Fruit fly (Drosophila melanogaster) whole organism, adult: ENCODE results near the gene CG9777.

Experiments used
- CG11617 ChIP-seq: fragments of 200-800 bp; sonication (Bioruptor generic); optimal IDR thresholded peaks from 2 replicates; lab custom pipeline; 2017; ENCODE audit warnings: mild to moderate bottlenecking, missing biosample characterization, missing genetic modification reagents, missing genetic modification characterization
- CG12768 ChIP-seq: fragments of 200-800 bp; sonication (Bioruptor generic); optimal IDR thresholded peaks from 2 replicates; lab custom pipeline; 2017; ENCODE audit warnings: missing biosample characterization, missing genetic modification characterization, mild to moderate bottlenecking, moderate library complexity, missing genetic modification reagents
- CG14711 ChIP-seq: fragments of 200-800 bp; sonication (Bioruptor generic); optimal IDR thresholded peaks from 2 replicates; lab custom pipeline; 2018; ENCODE audit warnings: missing biosample characterization, mild to moderate bottlenecking, missing genetic modification characterization, moderate library complexity
- CG1620 ChIP-seq: fragments of 200-800 bp; sonication (Bioruptor generic); optimal IDR thresholded peaks from 2 replicates; lab custom pipeline; 2016; ENCODE audit warnings: missing biosample characterization, missing genetic modification characterization
- CG33017 ChIP-seq: fragments of 200-800 bp; sonication (Bioruptor generic); optimal IDR thresholded peaks from 2 replicates; lab custom pipeline; 2018; ENCODE audit warnings: missing biosample characterization, mild to moderate bottlenecking, missing genetic modification characterization, moderate library complexity
- CG5204 ChIP-seq: fragments of 200-800 bp; sonication (Bioruptor generic); optimal IDR thresholded peaks from 2 replicates; lab custom pipeline; 2016; ENCODE audit warnings: missing biosample characterization, missing genetic modification characterization
- CG7045 ChIP-seq: fragments of 200-800 bp; sonication (Bioruptor generic); optimal IDR thresholded peaks from 2 replicates; lab custom pipeline; 2017; ENCODE audit warnings: missing biosample characterization, mild to moderate bottlenecking, missing genetic modification characterization
- CG7101 ChIP-seq: fragments of 200-800 bp; sonication (Bioruptor generic); optimal IDR thresholded peaks from 2 replicates; lab custom pipeline; 2018; ENCODE audit warnings: missing biosample characterization, mild to moderate bottlenecking, missing genetic modification characterization, moderate library complexity
- Clk ChIP-seq: fragments of 200-800 bp; sonication (Bioruptor generic); optimal IDR thresholded peaks from 2 replicates; lab custom pipeline; 2017; ENCODE audit warnings: missing biosample characterization, missing genetic modification characterization
- Crg-1 ChIP-seq: fragments of 200-800 bp; sonication (Bioruptor generic); optimal IDR thresholded peaks from 2 replicates; lab custom pipeline; 2016; ENCODE audit warnings: missing biosample characterization, missing genetic modification characterization
- Hr96 ChIP-seq: fragments of 200-800 bp; sonication (Bioruptor generic); optimal IDR thresholded peaks from 2 replicates; lab custom pipeline; 2016; ENCODE audit warnings: missing biosample characterization, missing genetic modification characterization
- Mnt ChIP-seq: fragments of 200-800 bp; sonication (Bioruptor generic); optimal IDR thresholded peaks from 2 replicates; lab custom pipeline; 2016; ENCODE audit warnings: missing biosample characterization, mild to moderate bottlenecking, missing genetic modification characterization
- bab1 ChIP-seq: fragments of 200-800 bp; sonication (Bioruptor generic); optimal IDR thresholded peaks from 3 replicates; lab custom pipeline; 2019; ENCODE audit warnings: missing biosample characterization, mild to moderate bottlenecking, missing genetic modification characterization, moderate library complexity
- cic ChIP-seq: fragments of 200-800 bp; sonication (Bioruptor generic); optimal IDR thresholded peaks from 2 replicates; lab custom pipeline; 2017; ENCODE audit warnings: missing biosample characterization, mild to moderate bottlenecking, missing genetic modification characterization, moderate library complexity
- cnc ChIP-seq, 2 experiments: fragments of >200 bp; optimal IDR thresholded peaks; 2 replicates each; lab custom pipeline; 2017
- kay ChIP-seq: fragments of 200-800 bp; sonication (Bioruptor generic); peaks from one replicate; lab custom pipeline; 2016; ENCODE audit warnings: missing biosample characterization, missing genetic modification characterization, borderline replicate concordance
- ovo ChIP-seq: fragments of 200-800 bp; sonication (Bioruptor generic); optimal IDR thresholded peaks from 2 replicates; lab custom pipeline; 2016; ENCODE audit warnings: missing biosample characterization, missing genetic modification characterization
- pad ChIP-seq: fragments of 200-800 bp; sonication (Bioruptor generic); optimal IDR thresholded peaks from 3 replicates; lab custom pipeline; 2017; ENCODE audit warnings: missing biosample characterization, missing genetic modification characterization, mild to moderate bottlenecking, moderate library complexity, missing genetic modification reagents
- tj ChIP-seq: fragments of 200-800 bp; sonication (Bioruptor generic); optimal IDR thresholded peaks from 3 replicates; lab custom pipeline; 2017; ENCODE audit warnings: missing biosample characterization, mild to moderate bottlenecking, missing genetic modification characterization, moderate library complexity
- toe ChIP-seq: fragments of 200-800 bp; sonication (Bioruptor generic); optimal IDR thresholded peaks from 2 replicates; lab custom pipeline; 2016; ENCODE audit warnings: missing biosample characterization, missing genetic modification characterization

The CG9777 gene

DNA sequence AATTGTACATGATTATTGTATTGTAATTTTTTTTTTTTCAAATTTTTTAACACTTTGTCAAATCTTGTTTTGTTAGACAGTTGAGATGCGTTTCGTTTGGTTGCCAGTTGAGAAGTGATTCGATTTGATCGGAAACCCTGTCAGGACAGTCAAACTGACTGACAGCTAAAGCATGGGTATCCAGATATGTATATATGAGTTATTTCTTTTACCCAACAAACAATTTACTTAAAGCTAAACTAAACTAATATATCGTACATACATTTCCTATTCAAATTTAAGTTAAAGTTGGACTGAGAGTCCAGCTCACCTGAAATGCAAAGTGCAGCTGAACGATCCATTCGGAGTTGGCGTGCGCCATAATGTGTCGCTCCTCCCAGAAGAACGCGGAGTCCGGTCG, at the start of gene CG9777:
Gene CG9777, minus strand, starts transcription at position 101 of the 400 bp plus-strand sequence.
- TF ChIP-seq cnc (optimal IDR thresholded peaks at IDR 0.05; lab: Kevin White, UChicago): no peak
- TF ChIP-seq CG14711: no peak
- no peak for TF ChIP-seq tj (GFP tag; lab: Kevin White, UChicago)
- TF ChIP-seq CG5204: no peak
- no peak for TF ChIP-seq Mnt
- TF ChIP-seq CG1620 (GFP tag; lab: Kevin White, UChicago): no peak
- TF ChIP-seq CG11617: no peak
- no peak for TF ChIP-seq pad
- TF ChIP-seq CG12768 (GFP tag; lab: Kevin White, UChicago): no peak
- no peak for TF ChIP-seq Crg-1 (GFP tag; lab: Kevin White, UChicago)
- TF ChIP-seq bab1 (GFP tag; lab: Kevin White, UChicago): no peak
- TF ChIP-seq CG7045 (GFP tag; lab: Kevin White, UChicago): no peak
- no peak for TF ChIP-seq Hr96 (GFP tag; lab: Kevin White, UChicago)
- no peak for TF ChIP-seq CG33017 (tag; lab: Kevin White, UChicago)
- no peak for TF ChIP-seq toe (GFP tag; lab: Kevin White, UChicago)

DNA sequence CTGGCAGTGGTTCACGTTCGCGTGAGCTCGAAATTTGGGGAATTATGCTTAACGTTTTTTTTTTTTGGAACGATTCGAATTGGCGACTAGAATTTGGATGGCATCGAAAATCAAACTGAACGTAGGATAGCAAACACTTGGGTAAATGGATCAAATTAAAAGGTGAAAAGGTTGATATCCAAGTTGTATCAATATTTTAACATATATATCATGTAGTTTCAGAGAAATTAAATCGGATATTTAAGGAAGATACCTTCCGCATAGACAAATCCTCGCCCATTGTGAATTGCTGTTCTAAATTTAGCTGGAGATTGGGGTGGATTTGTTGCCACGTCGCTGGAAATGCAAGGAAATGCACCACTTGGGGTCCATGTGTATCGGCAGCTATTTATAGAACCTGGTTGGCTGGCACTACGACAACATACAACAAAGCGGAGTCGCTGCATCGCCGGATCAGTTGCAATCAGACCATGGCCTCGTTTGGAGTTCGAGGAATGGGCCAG, 46.9 kb upstream of the CG9777 start, which contains the start of the genes CG13010 and sing:
Gene CG13010, minus strand, starts transcription at position 101 of the 503 bp plus-strand sequence.
Gene sing, plus strand, starts transcription at position 453 of the 503 bp plus-strand sequence.
- TF ChIP-seq bab1 (GFP tag; lab: Kevin White, UChicago) (no peak), CG33017 (tag; lab: Kevin White, UChicago) (no peak), ovo (no peak), pad (no peak), tj (GFP tag; lab: Kevin White, UChicago) (no peak), Crg-1 (GFP tag; lab: Kevin White, UChicago) (no peak), cnc (optimal IDR thresholded peaks at IDR 0.05; lab: Kevin White, UChicago) (no peak), Hr96 (GFP tag; lab: Kevin White, UChicago) (no peak), kay (GFP tag; lab: Kevin White, UChicago) (no peak), CG1620 (GFP tag; lab: Kevin White, UChicago) (no peak), CG14711 (no peak), Mnt (no peak), CG7045 (GFP tag; lab: Kevin White, UChicago) (no peak), CG7101 (tag; lab: Kevin White, UChicago) (no peak), CG5204 (no peak), cic (no peak)

DNA sequence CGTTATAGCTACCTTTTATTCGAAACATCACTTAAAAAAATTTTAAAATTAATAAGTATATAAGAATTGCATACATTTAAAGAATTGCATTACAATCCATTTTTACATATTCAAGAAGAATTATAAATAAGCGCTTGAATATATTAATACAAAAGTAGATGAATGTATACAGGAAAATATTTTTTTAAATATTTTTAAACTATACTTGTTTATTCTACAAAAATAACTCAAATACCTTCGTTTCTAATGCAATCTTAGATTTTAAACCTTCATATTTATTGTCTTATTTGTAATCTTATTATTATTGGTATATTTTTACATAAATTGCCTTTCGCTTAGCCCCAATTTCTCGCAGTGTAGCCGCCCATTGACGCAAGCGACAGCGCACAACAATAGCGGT, 45.1 kb upstream of the CG9777 start:
- TF ChIP-seq CG14711 (peak; percentile 7), CG7101 (tag; lab: Kevin White, UChicago) (peak; percentile 55), kay (GFP tag; lab: Kevin White, UChicago) (no peak), CG5204 (no peak), CG11617 (peak; percentile 9), toe (GFP tag; lab: Kevin White, UChicago) (no peak)

DNA sequence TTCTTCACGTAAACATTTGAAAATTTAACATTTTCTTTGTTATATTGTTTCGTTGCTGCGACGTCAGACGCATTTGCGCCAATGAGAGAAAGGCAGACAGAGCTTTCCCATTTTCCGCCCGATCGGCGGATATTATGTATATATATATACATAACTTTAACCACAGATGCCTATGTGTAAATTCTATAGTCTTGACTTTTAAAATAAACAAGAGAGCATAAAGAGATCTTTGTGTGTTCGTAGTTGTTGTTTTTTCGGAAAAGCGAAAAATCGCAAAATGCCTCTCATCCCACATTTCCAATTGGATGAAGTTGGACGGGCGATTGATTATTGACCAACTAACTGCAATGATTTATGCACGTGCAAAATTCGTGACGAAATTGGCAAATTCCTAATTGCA, 44.6 kb upstream of the CG9777 start, which contains the start of gene CG13012:
Gene CG13012, minus strand, starts transcription at position 101 of the 400 bp plus-strand sequence.
- TF ChIP-seq CG7045 (GFP tag; lab: Kevin White, UChicago) (no peak), bab1 (GFP tag; lab: Kevin White, UChicago) (no peak), Crg-1 (GFP tag; lab: Kevin White, UChicago) (no peak), CG1620 (GFP tag; lab: Kevin White, UChicago) (no peak), cic (no peak), toe (GFP tag; lab: Kevin White, UChicago) (no peak), Clk (no peak), tj (GFP tag; lab: Kevin White, UChicago) (no peak), CG12768 (GFP tag; lab: Kevin White, UChicago) (no peak), cnc (optimal IDR thresholded peaks at IDR 0.05; lab: Kevin White, UChicago) (no peak), ovo (no peak), kay (GFP tag; lab: Kevin White, UChicago) (no peak), Hr96 (GFP tag; lab: Kevin White, UChicago) (no peak), pad (no peak), CG7101 (tag; lab: Kevin White, UChicago) (no peak), CG33017 (tag; lab: Kevin White, UChicago) (no peak), CG14711 (no peak), CG5204 (no peak), Mnt (no peak), CG11617 (no peak)

DNA sequence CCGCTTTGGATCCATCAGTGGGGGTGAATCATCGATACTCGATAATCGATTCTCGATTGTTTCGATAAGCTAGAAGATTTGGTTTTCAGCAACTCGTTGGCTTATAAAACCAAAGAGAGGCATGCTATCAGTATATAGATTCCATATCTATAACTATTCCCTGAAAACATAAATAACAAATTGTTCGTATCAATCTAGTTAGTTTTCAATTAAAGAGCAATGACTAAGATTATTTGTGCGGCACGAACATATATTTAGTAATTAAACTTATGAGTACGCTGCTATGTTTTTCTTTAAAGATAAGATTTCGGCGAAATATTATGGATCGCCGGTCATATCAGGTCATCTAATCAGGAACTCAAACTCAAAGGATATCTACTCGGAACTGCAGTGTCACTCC, 42.5 kb upstream of the CG9777 start:
- TF ChIP-seq CG7101 (tag; lab: Kevin White, UChicago): no peak
- no peak for TF ChIP-seq Hr96 (GFP tag; lab: Kevin White, UChicago)
- no peak for TF ChIP-seq CG12768 (GFP tag; lab: Kevin White, UChicago)
- TF ChIP-seq CG14711: no peak
- no peak for TF ChIP-seq cnc (optimal IDR thresholded peaks at IDR 0.05; lab: Kevin White, UChicago)
- TF ChIP-seq toe (GFP tag; lab: Kevin White, UChicago): no peak
- no peak for TF ChIP-seq kay (GFP tag; lab: Kevin White, UChicago)
- TF ChIP-seq Clk: no peak
- no peak for TF ChIP-seq tj (GFP tag; lab: Kevin White, UChicago)
- TF ChIP-seq cic: no peak
- no peak for TF ChIP-seq bab1 (GFP tag; lab: Kevin White, UChicago)
- no peak for TF ChIP-seq Crg-1 (GFP tag; lab: Kevin White, UChicago)
- no peak for TF ChIP-seq pad
- no peak for TF ChIP-seq Mnt
- no peak for TF ChIP-seq CG5204
- TF ChIP-seq CG1620 (GFP tag; lab: Kevin White, UChicago): no peak
- no peak for TF ChIP-seq CG7045 (GFP tag; lab: Kevin White, UChicago)
- TF ChIP-seq CG33017 (tag; lab: Kevin White, UChicago): no peak
- TF ChIP-seq CG11617: no peak

DNA sequence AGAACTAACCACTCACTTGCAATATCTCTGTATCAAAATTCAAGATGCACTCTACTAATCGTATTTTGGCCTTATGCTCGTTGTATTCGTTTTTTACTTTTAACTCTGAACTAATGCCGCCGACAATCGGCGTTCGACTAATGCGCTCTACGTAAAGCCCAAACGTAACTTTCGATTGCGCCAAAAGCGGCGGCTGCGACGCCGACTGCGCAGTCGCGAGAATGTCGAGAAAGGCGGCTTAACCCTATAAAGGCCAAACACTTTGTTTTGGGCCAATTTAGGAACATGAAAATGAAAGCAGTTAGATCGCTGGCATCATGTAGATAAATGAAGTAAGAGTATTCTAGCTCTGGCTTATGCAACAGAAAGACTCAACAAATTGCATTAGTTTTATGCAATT, 40.9 kb upstream of the CG9777 start:
- no peak for TF ChIP-seq kay (GFP tag; lab: Kevin White, UChicago)
- TF ChIP-seq pad: no peak
- TF ChIP-seq tj (GFP tag; lab: Kevin White, UChicago): no peak
- no peak for TF ChIP-seq cic
- TF ChIP-seq Hr96 (GFP tag; lab: Kevin White, UChicago): no peak
- TF ChIP-seq CG7101 (tag; lab: Kevin White, UChicago): no peak
- no peak for TF ChIP-seq CG12768 (GFP tag; lab: Kevin White, UChicago)
